Fruit fly (Drosophila melanogaster): Measurements from ENCODE around the gene Ugt302E1.

- TF ChIP-seq CG11723 (GFP tag; optimal IDR thresholded peaks at IDR 0.05) (no peak), crol (GFP tag; IDR thresholded peaks at IDR 0.05) (no peak), nom (GFP tag; optimal IDR thresholded peaks at IDR 0.05) (no peak), Eip74EF (GFP tag; optimal IDR thresholded peaks at IDR 0.05) (no peak), Side (GFP tag; optimal IDR thresholded peaks at IDR 0.05) (no peak), CHES-1-like (GFP tag; optimal IDR thresholded peaks at IDR 0.05) (no peak), ara (GFP tag; IDR thresholded peaks at IDR 0.05) (no peak), hb (GFP tag; IDR thresholded peaks at IDR 0.05; ENCODE audit: partially characterized antibody) (no peak), jing (GFP tag; optimal IDR thresholded peaks at IDR 0.05) (no peak)
Observed at dm6 chr3R:11153799-11154273, 590 bp upstream of the Ugt302E1 start, which contains the start of gene Ugt302K1.
